Fruit fly (Drosophila melanogaster): ENCODE measurements around the gene CG34015.

The CG34015 gene

DNA sequence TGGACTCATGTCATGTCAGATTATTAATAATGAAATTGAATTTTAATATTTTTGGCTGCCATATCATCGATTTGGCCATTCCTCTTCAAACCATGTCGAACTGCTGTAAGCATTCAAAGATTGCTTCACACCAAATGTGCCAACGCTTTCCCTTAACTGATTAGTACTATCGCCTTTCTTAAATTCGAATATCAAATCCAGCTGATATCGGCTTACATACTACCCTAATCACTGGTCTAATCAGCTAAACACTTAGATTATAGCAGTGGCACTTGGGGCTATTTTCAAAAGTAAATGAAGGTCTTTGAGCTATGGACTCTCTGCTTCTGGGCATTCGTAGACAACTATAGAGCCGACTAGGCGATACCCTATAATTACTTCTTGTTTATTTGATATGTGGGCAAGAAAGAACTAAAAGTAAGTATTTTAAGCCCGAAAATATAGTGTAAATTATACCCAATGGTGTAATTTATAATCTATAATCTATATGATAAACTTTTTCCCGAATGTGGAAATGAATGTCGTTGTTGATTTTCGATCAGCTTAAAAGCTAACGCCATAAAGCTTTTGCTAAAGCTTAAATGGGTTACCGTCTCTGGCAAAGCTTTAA lies 44.2 kb downstream of the CG34015 start (continued):
- TF ChIP-seq CG10267 (tag; optimal IDR thresholded peaks at IDR 0.05): no peak
- TF ChIP-seq CG10274 (GFP tag; optimal IDR thresholded peaks at IDR 0.05): peak; percentile 21
- TF ChIP-seq CG8359 (GFP tag; optimal IDR thresholded peaks at IDR 0.05; ENCODE audit: borderline replicate concordance): peak; percentile 30
- TF ChIP-seq Taf1 (GFP tag; IDR thresholded peaks at IDR 0.05): peak; percentile 55
- TF ChIP-seq eve (GFP tag; optimal IDR thresholded peaks at IDR 0.05): no peak
- TF ChIP-seq CG2202 (tag; optimal IDR thresholded peaks at IDR 0.05): no peak
- TF ChIP-seq CG14014 (GFP tag; IDR thresholded peaks at IDR 0.05): peak; percentile 71
- peak; percentile 58 for TF ChIP-seq sisA (GFP tag; IDR thresholded peaks at IDR 0.05)
- TF ChIP-seq CG9932 (GFP tag; IDR thresholded peaks at IDR 0.05): peak; percentile 72
- TF ChIP-seq CG11398 (GFP tag; optimal IDR thresholded peaks at IDR 0.05): peak; percentile 15
- no peak for TF ChIP-seq pros (GFP tag; optimal IDR thresholded peaks at IDR 0.05)
- peak; percentile 85 for TF ChIP-seq Ada2b (GFP tag; IDR thresholded peaks at IDR 0.05)
- peak; percentile 56 for TF ChIP-seq CG6683 (GFP tag; optimal IDR thresholded peaks at IDR 0.05)
- no peak for TF ChIP-seq NC2α (GFP tag; optimal IDR thresholded peaks at IDR 0.05)
- TF ChIP-seq schlank (tag; optimal IDR thresholded peaks at IDR 0.05): peak; percentile 48
- TF ChIP-seq Hr39 (optimal IDR thresholded peaks at IDR 0.05): no peak
- TF ChIP-seq CkIIα-i1 (GFP tag; IDR thresholded peaks at IDR 0.05): no peak
- TF ChIP-seq gcm2 (GFP tag; optimal IDR thresholded peaks at IDR 0.05): peak; percentile 44
- TF ChIP-seq Lhr (GFP tag; optimal IDR thresholded peaks at IDR 0.05): peak; percentile 15
- TF ChIP-seq CG1529 (GFP tag; optimal IDR thresholded peaks at IDR 0.05): peak; percentile 5
- peak; percentile 66 for TF ChIP-seq CG4424 (GFP tag; optimal IDR thresholded peaks at IDR 0.05)
- TF ChIP-seq ranshi (GFP tag; IDR thresholded peaks at IDR 0.05): peak; percentile 87
- peak; percentile 67 for TF ChIP-seq CG4730 (GFP tag; IDR thresholded peaks at IDR 0.05)
- TF ChIP-seq crp (GFP tag; optimal IDR thresholded peaks at IDR 0.05): peak in 1 of 2 experiments; percentile 23
- TF ChIP-seq run (tag; optimal IDR thresholded peaks at IDR 0.05): peak; percentile 61
- TF ChIP-seq Gug (GFP tag; IDR thresholded peaks at IDR 0.05): peak; percentile 46; the same call in 1 of the 4 replicates
- no peak for TF ChIP-seq CG33557 (GFP tag; optimal IDR thresholded peaks at IDR 0.05)
- TF ChIP-seq crol (GFP tag; IDR thresholded peaks at IDR 0.05): no peak
- 0 out of 2 replicates have a peak, but pooled peaks have one; percentile 11 for TF ChIP-seq CG4404 (GFP tag; IDR thresholded peaks at IDR 0.05)
- peak; percentile 14 for TF ChIP-seq Sry-δ (GFP tag; optimal IDR thresholded peaks at IDR 0.05)
- peak; percentile 55 for TF ChIP-seq zfh2 (GFP tag; optimal IDR thresholded peaks at IDR 0.05)
- no peak for TF ChIP-seq yki (optimal IDR thresholded peaks at IDR 0.05)
- TF ChIP-seq CG3281 (GFP tag; optimal IDR thresholded peaks at IDR 0.05): peak; percentile 77
- TF ChIP-seq CG8281 (tag; optimal IDR thresholded peaks at IDR 0.05): peak; percentile 34
- no peak for TF ChIP-seq CG11560 (tag; IDR thresholded peaks at IDR 0.05)
- TF ChIP-seq nom (GFP tag; optimal IDR thresholded peaks at IDR 0.05): no peak
- TF ChIP-seq CG17612 (GFP tag; IDR thresholded peaks at IDR 0.05): no peak
- TF ChIP-seq CG1603 (tag; optimal IDR thresholded peaks at IDR 0.05): no peak
- peak; percentile 4 for TF ChIP-seq lbe (GFP tag; optimal IDR thresholded peaks at IDR 0.05)
- no peak for TF ChIP-seq gt (GFP tag; IDR thresholded peaks at IDR 0.05)
- peak; percentile 68 for TF ChIP-seq fd96Cb (tag; optimal IDR thresholded peaks at IDR 0.05)
- TF ChIP-seq C15 (GFP tag; IDR thresholded peaks at IDR 0.05): 0 out of 3 replicates have a peak, but pooled peaks have one; percentile 29
- TF ChIP-seq Xrp1 (GFP tag; IDR thresholded peaks at IDR 0.05): peak; percentile 74; the same call in 1 of the 2 replicates
- no peak for TF ChIP-seq tap (tag; optimal IDR thresholded peaks at IDR 0.05)
- peak; percentile 71 for TF ChIP-seq Hsf (GFP tag; optimal IDR thresholded peaks at IDR 0.05)
- TF ChIP-seq CG17186 (GFP tag; optimal IDR thresholded peaks at IDR 0.05): no peak
- TF ChIP-seq cato (GFP tag; optimal IDR thresholded peaks at IDR 0.05; ENCODE audit: borderline replicate concordance): no peak
- peak; percentile 78 for TF ChIP-seq Asciz (GFP tag; optimal IDR thresholded peaks at IDR 0.05)
- peak; percentile 74; the same call in 2 of the 3 replicates for TF ChIP-seq CG34422 (GFP tag; IDR thresholded peaks at IDR 0.05)
- TF ChIP-seq lab (GFP tag; optimal IDR thresholded peaks at IDR 0.05): peak; percentile 91
- TF ChIP-seq CG6175 (GFP tag; IDR thresholded peaks at IDR 0.05): peak; percentile 13; the same call in 1 of the 3 replicates
